Worm (Caenorhabditis elegans): ENCODE data around the gene D1014.6.

- TF ChIP-seq tab-1 (GFP tag; IDR thresholded peaks at IDR 0.05) (no peak), ref-1 (GFP tag; conservative IDR thresholded peaks at IDR 0.05) (no peak), flt-1 (GFP tag; IDR thresholded peaks at IDR 0.05) (no peak), cog-1 (tag; optimal IDR thresholded peaks at IDR 0.05) (no peak), T22C8.4 (GFP tag; IDR thresholded peaks at IDR 0.05) (no peak), med-1 (GFP tag; optimal IDR thresholded peaks at IDR 0.05; ENCODE audit: insufficient read depth) (no peak), ztf-29 (GFP tag; IDR thresholded peaks at IDR 0.05) (no peak), klf-2 (GFP tag; conservative IDR thresholded peaks at IDR 0.05) (no peak), ztf-23 (GFP tag; IDR thresholded peaks at IDR 0.05) (no peak)
Observed at ce11 chrV:8157446-8157845, 36.5 kb downstream of the D1014.6 start, which contains the start of gene sul-2.
